Worm (Caenorhabditis elegans) whole organism, L4/young adult: ENCODE measurements around the gene R04D3.3.

Experiments
- W03F9.2 ChIP-seq: fragments of 150-350 bp; optimal IDR thresholded peaks from 2 replicates; lab custom pipeline; 2014; ENCODE audit warnings: missing biosample characterization, missing genetic modification characterization
- dao-5 ChIP-seq: sonication (generic microtip); optimal IDR thresholded peaks from 2 replicates; lab custom pipeline; 2016; ENCODE audit warnings: missing genotype, missing genetic modification characterization, moderate library complexity, missing compliant biosample characterization
- him-1 ChIP-seq: sonication (generic microtip); optimal IDR thresholded peaks from 2 replicates; lab custom pipeline; 2016; ENCODE audit warnings: missing genotype, missing genetic modification reagents, missing genetic modification characterization, missing compliant biosample characterization

Gene R04D3.3

DNA sequence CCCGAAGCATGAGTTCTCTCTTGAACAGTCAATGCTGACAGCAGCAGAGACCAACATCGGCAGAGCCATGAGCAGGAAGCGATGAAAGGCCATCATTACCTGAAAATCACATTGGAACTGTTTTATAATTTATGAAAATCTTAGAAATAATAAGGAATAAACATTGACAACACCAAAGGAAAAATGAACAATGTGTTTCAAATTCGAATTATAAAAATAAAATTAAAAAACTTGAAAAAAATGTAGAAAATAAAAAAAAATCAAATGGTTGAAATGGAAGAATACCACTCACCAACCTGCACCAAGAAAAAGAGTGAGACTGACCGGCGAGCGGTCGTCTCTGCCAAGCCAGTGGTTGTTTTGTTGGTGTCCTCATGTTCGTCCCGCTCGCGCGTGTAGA lies at the start of gene R04D3.3:
Gene R04D3.3 (minus strand): TSS at position 101 of the 400 bp plus-strand sequence.
- TF ChIP-seq W03F9.2 (tag; lab: Kevin White, UChicago), result no peak
- no peak for TF ChIP-seq him-1 (tag; lab: Kevin White, UChicago)
- no peak for TF ChIP-seq dao-5

DNA sequence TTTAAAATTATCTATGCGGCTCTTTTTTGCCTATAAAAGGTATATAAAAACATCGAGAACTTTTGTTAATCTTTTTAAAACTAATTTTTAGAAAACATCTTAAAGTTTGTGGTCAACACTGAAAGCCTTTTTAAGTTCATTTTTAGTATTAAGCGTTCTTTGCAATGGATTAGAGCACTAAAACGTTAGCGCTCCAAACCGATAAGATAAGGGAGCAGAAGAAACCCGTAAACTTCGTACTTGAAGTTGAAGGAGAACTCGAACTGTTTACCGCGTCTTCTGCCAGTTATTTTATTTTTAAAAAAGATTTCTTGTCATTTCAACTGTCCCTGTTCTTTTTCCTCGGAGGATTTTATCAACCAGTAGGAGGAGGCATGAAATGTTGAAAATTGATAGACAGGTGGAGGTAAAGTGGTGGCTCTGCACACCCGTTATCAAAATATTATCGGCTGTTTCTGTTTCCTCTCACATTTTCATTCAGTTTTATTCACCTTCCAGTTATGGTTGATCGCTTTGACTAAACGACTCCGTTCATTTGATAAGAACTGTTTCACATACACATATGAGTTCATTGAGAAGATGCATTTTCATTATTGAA lies 48.7 kb upstream of the R04D3.3 start:
- TF ChIP-seq W03F9.2 (tag; lab: Kevin White, UChicago), result no peak
- TF ChIP-seq dao-5, result no peak
- no peak for TF ChIP-seq him-1 (tag; lab: Kevin White, UChicago)

DNA sequence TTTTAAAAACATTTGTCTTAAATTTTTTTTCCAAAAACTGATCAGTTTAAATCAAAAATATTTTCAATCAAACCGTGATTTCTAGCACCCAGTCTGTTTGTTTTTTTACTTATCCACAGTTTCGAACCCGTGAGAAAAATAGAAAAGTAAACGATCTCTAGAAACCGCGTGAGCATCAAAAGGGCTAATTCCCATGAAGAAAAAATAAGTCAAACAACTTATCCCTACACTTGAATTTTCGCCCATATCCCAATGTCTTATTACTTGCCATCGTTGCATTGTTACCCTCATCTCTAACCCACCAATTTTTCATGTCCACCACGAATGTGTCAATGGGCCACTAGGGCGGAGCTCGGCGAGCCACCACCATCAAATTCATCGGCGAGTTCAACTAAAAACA lies 47.3 kb upstream of the R04D3.3 start, which contains the start of gene ptr-24:
Gene ptr-24 (plus strand): TSS at position 301 of the 400 bp plus-strand sequence.
- no peak for TF ChIP-seq him-1 (tag; lab: Kevin White, UChicago)
- no peak for TF ChIP-seq W03F9.2 (tag; lab: Kevin White, UChicago)
- no peak for TF ChIP-seq dao-5

ce11 chrX:13337000-13337399 lies 46.6 kb upstream of the R04D3.3 start:
- no peak for TF ChIP-seq dao-5

- TF ChIP-seq W03F9.2 (tag; lab: Kevin White, UChicago) (peak; percentile 13), dao-5 (no peak)
Observed at ce11 chrX:13333835-13334234, 43.4 kb upstream of the R04D3.3 start, which contains the start of gene F46G10.4. F46G10.4 (plus strand) TSS chrX:13334046.

- no peak for TF ChIP-seq him-1 (tag; lab: Kevin White, UChicago)
- no peak for TF ChIP-seq W03F9.2 (tag; lab: Kevin White, UChicago)
- no peak for TF ChIP-seq dao-5
Observed at ce11 chrX:13331386-13331785, 41.0 kb upstream of the R04D3.3 start, which contains the start of gene sir-2.3. sir-2.3 (plus strand) TSS chrX:13331686.

DNA sequence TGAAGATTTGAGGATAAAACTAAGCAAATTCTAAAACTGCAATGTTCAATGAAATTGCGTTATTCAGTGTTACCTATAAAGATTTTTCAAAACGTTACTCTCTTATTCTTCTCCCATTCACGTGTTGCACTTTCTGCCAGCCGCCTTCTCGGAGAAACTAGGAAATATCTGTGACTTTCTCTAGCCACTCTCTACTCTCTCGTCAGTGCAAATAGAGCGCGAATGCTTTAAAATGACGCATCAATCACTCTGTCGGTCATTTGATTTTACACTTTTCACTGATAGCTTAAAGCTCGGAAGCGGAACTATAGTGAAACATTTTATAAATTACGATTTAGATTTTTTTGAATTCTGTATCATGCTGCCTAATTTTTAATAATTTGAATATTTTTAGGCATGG lies 38.4 kb upstream of the R04D3.3 start:
- no peak for TF ChIP-seq him-1 (tag; lab: Kevin White, UChicago)
- no peak for TF ChIP-seq dao-5
- peak; percentile 63 for TF ChIP-seq W03F9.2 (tag; lab: Kevin White, UChicago)

- TF ChIP-seq dao-5 (no peak), him-1 (tag; lab: Kevin White, UChicago) (no peak), W03F9.2 (tag; lab: Kevin White, UChicago) (no peak)
Observed at ce11 chrX:13328034-13328433, 37.6 kb upstream of the R04D3.3 start, which contains the start of gene sir-2.2. sir-2.2 (plus strand) TSS chrX:13328067.

ce11 chrX:13325039-13325438 lies 34.6 kb upstream of the R04D3.3 start:
- TF ChIP-seq him-1 (tag; lab: Kevin White, UChicago) (no peak), dao-5 (no peak), W03F9.2 (tag; lab: Kevin White, UChicago) (no peak)

DNA sequence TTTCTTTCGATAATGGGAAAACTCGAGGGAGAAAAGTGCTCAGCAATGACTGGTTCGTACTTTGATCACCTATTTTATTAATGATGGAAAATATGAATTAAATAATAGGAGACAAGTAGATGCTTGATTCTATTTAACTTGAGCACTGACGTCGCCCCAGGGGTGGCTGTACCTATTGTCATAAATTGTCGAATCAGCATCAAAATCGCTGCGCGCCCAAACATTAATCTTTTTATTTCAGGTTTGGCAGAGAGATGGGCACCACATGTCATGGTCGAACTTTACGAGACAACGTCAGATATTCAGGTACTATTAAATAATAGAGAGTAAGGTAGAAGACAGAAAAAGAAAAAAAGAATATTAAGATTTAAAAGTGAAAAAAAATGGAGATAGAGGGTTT lies 33.9 kb upstream of the R04D3.3 start:
- TF ChIP-seq W03F9.2 (tag; lab: Kevin White, UChicago), result no peak
- no peak for TF ChIP-seq dao-5
- no peak for TF ChIP-seq him-1 (tag; lab: Kevin White, UChicago)

DNA sequence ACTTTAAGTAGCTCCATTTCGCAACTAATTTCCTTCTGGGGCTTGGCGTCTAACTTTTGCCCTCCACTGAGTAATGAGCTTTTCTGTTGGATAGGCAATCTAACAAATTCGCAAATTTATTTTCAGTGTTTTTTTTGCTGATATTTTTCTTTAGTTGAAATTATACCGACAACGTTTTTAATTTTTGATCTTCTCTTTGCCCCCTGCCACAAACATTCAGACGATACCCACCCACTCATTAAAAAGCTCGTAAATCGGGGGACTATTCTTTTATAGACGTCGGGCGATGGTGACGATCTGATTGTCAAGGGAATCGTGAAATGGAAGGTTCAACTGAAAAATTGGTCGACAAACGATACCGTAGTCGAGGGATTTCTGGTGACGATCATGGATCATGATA lies 33.3 kb upstream of the R04D3.3 start:
- TF ChIP-seq dao-5 (no peak), him-1 (tag; lab: Kevin White, UChicago) (no peak), W03F9.2 (tag; lab: Kevin White, UChicago) (no peak)

ce11 chrX:13322886-13323285 lies 32.5 kb upstream of the R04D3.3 start, which contains the start of gene F46G10.2:
F46G10.2 (plus strand) TSS chrX:13322963.
- no peak for TF ChIP-seq him-1 (tag; lab: Kevin White, UChicago)
- TF ChIP-seq W03F9.2 (tag; lab: Kevin White, UChicago), result no peak
- TF ChIP-seq dao-5, result no peak

DNA sequence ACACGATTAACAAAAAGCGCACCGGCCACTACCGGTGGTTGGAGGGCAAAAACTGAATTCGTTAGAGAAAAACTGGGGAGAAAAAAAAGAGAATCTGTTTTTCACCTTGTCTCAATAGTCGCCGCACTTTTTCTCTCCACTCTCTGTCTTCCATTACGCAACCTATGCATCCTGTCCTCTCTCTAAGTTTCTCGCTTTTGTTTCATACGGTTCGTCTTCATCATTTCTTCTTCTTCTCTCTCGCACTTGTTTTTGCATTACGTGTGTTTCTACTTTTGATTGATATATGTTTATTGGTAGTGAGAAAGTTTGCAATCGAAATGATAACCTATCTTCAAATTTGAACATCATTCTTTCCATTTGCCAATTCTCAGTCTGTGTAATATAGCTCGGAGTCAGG lies 30.1 kb upstream of the R04D3.3 start:
- TF ChIP-seq him-1 (tag; lab: Kevin White, UChicago) (no peak), dao-5 (no peak), W03F9.2 (tag; lab: Kevin White, UChicago) (no peak)

ce11 chrX:13318316-13318715 lies 27.9 kb upstream of the R04D3.3 start:
- TF ChIP-seq dao-5 (no peak), him-1 (tag; lab: Kevin White, UChicago) (no peak), W03F9.2 (tag; lab: Kevin White, UChicago) (no peak)

DNA sequence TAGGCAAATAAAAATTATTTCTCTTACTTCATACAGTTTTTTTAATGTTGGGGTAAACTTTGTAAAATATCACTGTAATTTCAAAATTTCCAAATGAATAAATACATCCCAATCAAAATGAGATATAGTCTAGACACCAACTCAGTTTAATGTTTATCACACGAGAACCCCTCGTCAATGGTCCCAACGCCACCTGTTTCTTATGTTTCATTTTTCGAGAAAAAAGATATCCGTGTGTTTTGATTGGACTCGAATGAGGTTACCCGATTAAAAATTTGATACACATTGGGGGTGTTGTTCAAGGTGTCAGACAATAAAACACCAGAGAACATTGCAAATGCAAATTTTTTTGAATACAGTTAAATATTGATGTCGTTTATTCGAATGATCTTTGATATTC lies 27.1 kb upstream of the R04D3.3 start:
- TF ChIP-seq him-1 (tag; lab: Kevin White, UChicago) (no peak), dao-5 (no peak), W03F9.2 (tag; lab: Kevin White, UChicago) (no peak)
